Worm (Caenorhabditis elegans) whole organism, L1 larva: ENCODE results near the gene clec-179.

ENCODE experiments used
- alr-1 ChIP-seq: fragments of 200-800 bp; sonication (Bioruptor generic); optimal IDR thresholded peaks from 2 replicates; lab custom pipeline; 2018; ENCODE audit warnings: borderline replicate concordance, mild to moderate bottlenecking, missing genetic modification characterization, missing compliant biosample characterization
- ama-1 ChIP-seq: fragments of 150-350 bp; optimal IDR thresholded peaks from 2 replicates; lab custom pipeline; 2014
- blmp-1 ChIP-seq: fragments of 150-350 bp; optimal IDR thresholded peaks from 2 replicates; lab custom pipeline; 2014; ENCODE audit warnings: missing biosample characterization, missing genetic modification characterization
- ceh-63 ChIP-seq: fragments of 200-800 bp; sonication (Bioruptor generic); optimal IDR thresholded peaks from 2 replicates; lab custom pipeline; 2018; ENCODE audit warnings: mild to moderate bottlenecking, missing genetic modification characterization, missing compliant biosample characterization
- ceh-8 ChIP-seq: fragments of 200-800 bp; sonication (Bioruptor generic); optimal IDR thresholded peaks from 2 replicates; lab custom pipeline; 2018; ENCODE audit warnings: mild to moderate bottlenecking, missing genetic modification characterization, moderate library complexity, missing compliant biosample characterization
- ceh-82 ChIP-seq, 3 experiments: fragments of 150-350 bp in 1 of 3; sonication (generic microtip) in 2 of 3; optimal IDR thresholded peaks; 2 replicates each; lab custom pipeline; 2014 to 2017; ENCODE audit warnings: missing biosample characterization in 3 of 3, missing genetic modification characterization in 3 of 3
- dpl-1 ChIP-seq, 3 experiments: fragments of 150-350 bp in 2 of 3; sonication (generic microtip) in 1 of 3; optimal IDR thresholded peaks; 2 replicates each; lab custom pipeline; 2014 to 2017; ENCODE audit warnings: missing biosample characterization in 3 of 3, missing genetic modification characterization in 3 of 3, missing genetic modification reagents in 3 of 3
- dsc-1 ChIP-seq: sonication (generic microtip); optimal IDR thresholded peaks from 2 replicates; lab custom pipeline; 2016; ENCODE audit warnings: mild to moderate bottlenecking, missing genetic modification characterization, missing compliant biosample characterization
- efl-1 ChIP-seq, 4 experiments: fragments of 150-350 bp; optimal IDR thresholded peaks in 3 of 4; peaks in 1 of 4; 1 replicate in 1 of 4; 2 replicates in 3 of 4; lab custom pipeline; 2014; ENCODE audit warnings: missing biosample characterization in 2 of 4, missing genetic modification characterization in 2 of 4, missing genetic modification reagents in 2 of 4
- egl-13 ChIP-seq: sonication (generic microtip); optimal IDR thresholded peaks from 2 replicates; lab custom pipeline; 2016; ENCODE audit warnings: missing genotype, missing genetic modification reagents, missing genetic modification characterization, missing compliant biosample characterization
- elt-2 ChIP-seq: sonication (generic microtip); optimal IDR thresholded peaks from 2 replicates; lab custom pipeline; 2016; ENCODE audit warnings: missing genetic modification characterization, mild to moderate bottlenecking, inconsistent platforms, missing compliant biosample characterization, missing genetic modification reagents
- fkh-4 ChIP-seq: sonication (generic microtip); optimal IDR thresholded peaks from 2 replicates; lab custom pipeline; 2016; ENCODE audit warnings: missing compliant biosample characterization, missing genetic modification characterization, borderline replicate concordance
- fkh-8 ChIP-seq: sonication (generic microtip); optimal IDR thresholded peaks from 2 replicates; lab custom pipeline; 2016; ENCODE audit warnings: mild to moderate bottlenecking, missing genetic modification characterization, missing compliant biosample characterization
- fos-1 ChIP-seq: fragments of 150-350 bp; optimal IDR thresholded peaks from 2 replicates; lab custom pipeline; 2014; ENCODE audit warnings: missing biosample characterization, missing genetic modification characterization
- jun-1 ChIP-seq: fragments of 150-350 bp; optimal IDR thresholded peaks from 2 replicates; lab custom pipeline; 2014; ENCODE audit warnings: missing biosample characterization, missing genetic modification reagents, missing genetic modification characterization
- lin-14 ChIP-seq: fragments of 200-800 bp; sonication (Bioruptor generic); optimal IDR thresholded peaks from 2 replicates; lab custom pipeline; 2018; ENCODE audit warnings: mild to moderate bottlenecking, missing genetic modification characterization, moderate library complexity, missing compliant biosample characterization
- lin-35 ChIP-seq, 2 experiments: fragments of 150-350 bp; optimal IDR thresholded peaks; 2 replicates each; lab custom pipeline; 2014; ENCODE audit warnings: missing biosample characterization in 2 of 2, missing genetic modification characterization in 2 of 2, missing genetic modification reagents in 2 of 2
- lin-39 ChIP-seq: fragments of 150-350 bp; optimal IDR thresholded peaks from 2 replicates; lab custom pipeline; 2014; ENCODE audit warnings: missing biosample characterization, missing genetic modification reagents, missing genetic modification characterization
- lir-3 ChIP-seq: sonication (generic microtip); optimal IDR thresholded peaks from 2 replicates; lab custom pipeline; 2016; ENCODE audit warnings: mild to moderate bottlenecking, missing genetic modification characterization, moderate library complexity, missing compliant biosample characterization; ENCODE audit not compliant: poor library complexity
- lsy-2 ChIP-seq, 2 experiments: fragments of 150-350 bp; optimal IDR thresholded peaks; 2 replicates each; lab custom pipeline; 2014; ENCODE audit warnings: missing biosample characterization in 2 of 2, missing genetic modification characterization in 2 of 2
- mep-1 ChIP-seq: fragments of 150-350 bp; optimal IDR thresholded peaks from 2 replicates; lab custom pipeline; 2014; ENCODE audit warnings: missing biosample characterization, missing genetic modification characterization
- nhr-237 ChIP-seq: fragments of 150-350 bp; optimal IDR thresholded peaks from 2 replicates; lab custom pipeline; 2014; ENCODE audit warnings: missing biosample characterization, missing genetic modification characterization
- nhr-28 ChIP-seq: fragments of 150-350 bp; optimal IDR thresholded peaks from 2 replicates; lab custom pipeline; 2014; ENCODE audit warnings: missing biosample characterization, missing genetic modification characterization
- nhr-47 ChIP-seq: sonication (generic microtip); optimal IDR thresholded peaks from 2 replicates; lab custom pipeline; 2016; ENCODE audit warnings: mild to moderate bottlenecking, missing genetic modification characterization, moderate library complexity, missing compliant biosample characterization
- nhr-71 ChIP-seq: sonication (generic microtip); optimal IDR thresholded peaks from 2 replicates; lab custom pipeline; 2016; ENCODE audit warnings: mild to moderate bottlenecking, missing genetic modification characterization, moderate library complexity, missing compliant biosample characterization
- nhr-76 ChIP-seq: sonication (generic microtip); optimal IDR thresholded peaks from 2 replicates; lab custom pipeline; 2017; ENCODE audit warnings: missing biosample characterization, missing genetic modification characterization
- nhr-77 ChIP-seq: fragments of 150-350 bp; optimal IDR thresholded peaks from 2 replicates; lab custom pipeline; 2014; ENCODE audit warnings: missing biosample characterization, missing genetic modification characterization
- rnt-1 ChIP-seq: sonication (generic microtip); optimal IDR thresholded peaks from 2 replicates; lab custom pipeline; 2016; ENCODE audit warnings: mild to moderate bottlenecking, missing genetic modification characterization, moderate library complexity, missing compliant biosample characterization
- snpc-4 ChIP-seq: fragments of 150-350 bp; optimal IDR thresholded peaks from 2 replicates; lab custom pipeline; 2014; ENCODE audit warnings: missing biosample characterization, missing genetic modification characterization
- snu-23 ChIP-seq: sonication (generic microtip); optimal IDR thresholded peaks from 2 replicates; lab custom pipeline; 2016; ENCODE audit warnings: missing genetic modification characterization, missing compliant biosample characterization
- sox-4 ChIP-seq: sonication (generic microtip); optimal IDR thresholded peaks from 2 replicates; lab custom pipeline; 2016; ENCODE audit warnings: missing genetic modification characterization, missing compliant biosample characterization
- unc-30 ChIP-seq: sonication (generic microtip); optimal IDR thresholded peaks from 2 replicates; lab custom pipeline; 2017; ENCODE audit warnings: missing biosample characterization, missing genetic modification characterization
- unc-86 ChIP-seq: sonication (generic microtip); optimal IDR thresholded peaks from 2 replicates; lab custom pipeline; 2016; ENCODE audit warnings: missing genetic modification characterization, missing compliant biosample characterization
- unc-98 ChIP-seq: fragments of 200-800 bp; sonication (Bioruptor generic); IDR thresholded peaks from 2 replicates; pipeline ENCODE4 v1.3.6; 2022; ENCODE audit warnings: missing genetic modification characterization, missing compliant biosample characterization
- vab-15 ChIP-seq: sonication (generic microtip); optimal IDR thresholded peaks from 2 replicates; lab custom pipeline; 2017; ENCODE audit warnings: missing genotype, mild to moderate bottlenecking, missing genetic modification characterization, missing compliant biosample characterization
- ztf-11 ChIP-seq, 2 experiments: sonication (generic microtip); optimal IDR thresholded peaks; 2 replicates each; lab custom pipeline; 2016 to 2017; ENCODE audit warnings: missing genetic modification characterization in 2 of 2, missing biosample characterization in 1 of 2, missing compliant biosample characterization in 1 of 2
- ztf-4 ChIP-seq: fragments of 150-350 bp; optimal IDR thresholded peaks from 2 replicates; lab custom pipeline; 2014; ENCODE audit warnings: missing biosample characterization, missing genetic modification characterization

The clec-179 gene

DNA sequence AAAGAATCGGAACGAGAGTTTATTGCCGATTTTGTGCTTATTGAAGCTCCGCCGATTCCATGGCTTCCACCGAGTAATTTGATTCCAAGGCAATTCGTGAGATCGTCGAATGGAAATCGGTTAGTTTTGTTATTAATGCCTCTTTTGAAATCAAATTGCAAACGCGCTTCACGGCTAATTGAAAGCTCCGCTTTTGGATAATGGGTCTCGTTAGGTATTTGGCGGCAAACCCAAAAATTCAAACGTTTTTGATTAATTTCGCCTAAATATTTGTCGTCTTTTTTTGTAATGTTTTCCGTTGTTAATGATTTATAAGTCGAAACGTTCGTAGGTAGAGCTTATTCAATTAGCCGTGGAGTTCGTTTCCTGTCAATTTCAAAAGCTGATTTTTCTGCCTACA, 24.9 kb downstream of the clec-179 start:
- TF ChIP-seq egl-13 (no peak), efl-1 (optimal IDR thresholded peaks at IDR 0.05; lab: Kevin White, UChicago) (peak in 1 of 2 experiments; percentile 92), efl-1 (GFP tag; optimal IDR thresholded peaks at IDR 0.05 in 1 of 2; lab: Kevin White, UChicago) (no peak)

DNA sequence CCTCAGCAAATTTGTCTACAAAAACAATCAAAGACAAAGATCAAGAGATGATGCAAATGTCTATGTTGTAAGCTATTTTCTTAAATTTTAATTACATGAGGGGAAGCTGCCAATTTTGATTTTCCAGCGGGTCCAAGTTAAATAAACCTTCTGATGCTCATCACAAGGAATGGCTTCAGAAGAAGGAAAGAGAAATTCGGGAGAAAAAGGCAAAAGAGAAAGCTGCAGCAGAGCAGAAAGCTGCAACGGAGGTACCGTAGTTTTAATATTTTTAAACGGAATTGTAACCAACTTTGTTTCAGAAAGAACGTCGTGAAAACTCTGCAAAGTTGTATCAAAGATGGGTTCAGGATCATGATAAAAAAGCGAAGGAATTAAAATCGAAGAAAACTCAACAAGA, 26.3 kb downstream of the clec-179 start:
- TF ChIP-seq mep-1 (no peak), nhr-237 (tag; lab: Kevin White, UChicago) (no peak), lin-14 (GFP tag; lab: Kevin White, UChicago) (no peak), ama-1 (no peak), unc-86 (tag; lab: Kevin White, UChicago) (no peak), ceh-63 (GFP tag; lab: Kevin White, UChicago) (no peak)

DNA sequence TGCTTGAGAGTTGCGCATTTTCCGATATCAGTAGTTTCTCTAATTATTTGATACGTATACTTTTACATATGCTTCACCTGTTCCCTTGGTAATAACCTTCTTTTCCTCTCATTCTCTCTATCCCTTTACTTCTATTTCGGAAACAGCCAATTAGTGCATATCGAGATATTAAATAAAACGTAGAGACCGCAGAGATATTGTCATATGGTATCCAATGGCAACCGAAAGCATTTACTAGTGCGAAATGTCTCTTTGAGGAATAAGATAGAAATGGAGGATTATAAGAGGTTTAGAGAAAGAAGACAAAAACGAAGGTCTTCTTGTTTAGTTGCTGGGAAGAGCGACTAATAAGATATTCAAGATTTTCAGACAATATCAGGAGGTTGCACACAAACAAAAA, 28.1 kb downstream of the clec-179 start, which contains the start of gene maph-9:
Gene maph-9 (plus strand): TSS at position 273 of the 400 bp plus-strand sequence.
- TF ChIP-seq snpc-4 (tag; lab: Kevin White, UChicago) = no peak
- TF ChIP-seq jun-1 (tag; lab: Kevin White, UChicago) = no peak
- no peak for TF ChIP-seq nhr-77 (tag; lab: Kevin White, UChicago)
- TF ChIP-seq nhr-47 (tag; lab: Kevin White, UChicago) = peak; percentile 39
- TF ChIP-seq alr-1 (tag; lab: Kevin White, UChicago) = no peak
- no peak for TF ChIP-seq blmp-1 (tag; lab: Kevin White, UChicago)
- TF ChIP-seq fkh-8 = peak; percentile 95
- TF ChIP-seq lsy-2 (tag; optimal IDR thresholded peaks at IDR 0.05; lab: Kevin White, UChicago) = peak in 1 of 2 experiments; percentile 39
- TF ChIP-seq efl-1 (optimal IDR thresholded peaks at IDR 0.05; lab: Kevin White, UChicago) = no peak
- TF ChIP-seq efl-1 (GFP tag; optimal IDR thresholded peaks at IDR 0.05 in 1 of 2; lab: Kevin White, UChicago) = peak in 1 of 2 experiments; percentile 64
- TF ChIP-seq nhr-71 (tag; lab: Kevin White, UChicago) = peak; percentile 49
- TF ChIP-seq dsc-1 (tag; lab: Kevin White, UChicago) = peak; percentile 50

DNA sequence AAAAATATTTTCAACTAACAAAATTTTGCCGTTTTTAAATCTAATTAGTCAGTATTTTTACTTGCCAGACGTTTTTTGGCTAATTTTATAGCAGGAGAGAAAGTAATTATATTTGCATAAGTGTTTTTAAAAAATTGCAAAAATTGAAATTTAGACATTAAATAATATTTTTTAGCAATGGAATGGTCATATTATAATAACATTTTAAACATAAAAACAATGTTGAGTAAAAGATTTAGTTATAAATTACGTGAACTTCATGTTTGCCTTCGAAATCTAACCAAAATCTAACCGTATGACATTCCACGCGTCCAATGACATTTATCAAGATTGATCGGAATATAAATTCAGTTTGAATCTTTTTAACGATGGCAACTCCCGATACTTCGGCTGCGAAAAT, 30.1 kb downstream of the clec-179 start, which contains the start of gene C34D4.2:
Gene C34D4.2 (plus strand): TSS at position 301 of the 400 bp plus-strand sequence.
- TF ChIP-seq elt-2 (tag; lab: Kevin White, UChicago) (no peak), ztf-11 (tag; optimal IDR thresholded peaks at IDR 0.05; lab: Kevin White, UChicago) (no peak), ztf-4 (no peak), ama-1 (no peak), lin-39 (no peak), lir-3 (no peak), dpl-1 (GFP tag; optimal IDR thresholded peaks at IDR 0.05; lab: Kevin White, UChicago) (no peak), fkh-4 (tag; lab: Kevin White, UChicago) (no peak), egl-13 (no peak), nhr-28 (tag; lab: Kevin White, UChicago) (no peak), unc-30 (tag; lab: Kevin White, UChicago) (no peak)

DNA sequence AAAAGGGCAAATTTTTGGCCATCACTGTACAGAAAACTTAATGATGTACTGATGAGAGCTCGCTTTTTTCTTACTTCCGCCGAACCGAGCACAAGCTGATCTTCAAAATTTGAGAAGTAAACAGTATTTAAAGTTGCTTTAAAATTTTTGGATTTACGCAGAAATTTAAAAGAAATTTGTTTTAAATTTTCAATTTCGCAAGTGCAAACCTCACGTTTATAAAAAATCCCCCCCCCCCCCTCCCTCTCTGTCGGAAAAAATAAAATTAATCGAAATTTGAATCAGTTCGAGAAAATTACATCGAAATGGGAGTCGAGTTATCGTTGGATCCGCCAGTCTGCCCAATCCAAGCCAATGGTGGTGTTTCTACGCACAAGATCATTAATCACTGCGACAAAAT, 31.1 kb downstream of the clec-179 start, which contains the start of gene C34D4.3:
Gene C34D4.3 (plus strand): TSS at position 301 of the 400 bp plus-strand sequence.
- TF ChIP-seq fos-1 (tag; lab: Kevin White, UChicago) (no peak), sox-4 (tag; lab: Kevin White, UChicago) (no peak), rnt-1 (tag; lab: Kevin White, UChicago) (no peak), nhr-47 (tag; lab: Kevin White, UChicago) (no peak), ceh-82 (tag; optimal IDR thresholded peaks at IDR 0.05; lab: Kevin White, UChicago) (no peak), unc-98 (no peak), lin-14 (GFP tag; lab: Kevin White, UChicago) (no peak), vab-15 (tag; lab: Kevin White, UChicago) (no peak), egl-13 (no peak), nhr-76 (no peak), snu-23 (GFP tag; lab: Kevin White, UChicago) (no peak), alr-1 (tag; lab: Kevin White, UChicago) (no peak), lin-35 (GFP tag; optimal IDR thresholded peaks at IDR 0.05; lab: Kevin White, UChicago) (no peak), ama-1 (no peak), ceh-8 (no peak)
